Fruit fly (Drosophila melanogaster) whole organism, embryonic: ENCODE measurements around the gene teq.

Experiments
- CG11247 ChIP-seq: fragments of 200-800 bp; sonication (Bioruptor generic); IDR thresholded peaks from 2 replicates; pipeline ENCODE4 v1.3.6; 2022; ENCODE audit warnings: missing biosample characterization, missing genetic modification characterization
- CG11695 ChIP-seq: fragments of 200-800 bp; sonication (Bioruptor generic); IDR thresholded peaks from 3 replicates; pipeline ENCODE4 v1.3.6; 2022; ENCODE audit warnings: missing biosample characterization, missing genetic modification characterization
- CG1233 ChIP-seq: fragments of 200-800 bp; sonication (Bioruptor generic); optimal IDR thresholded peaks from 4 replicates; lab custom pipeline; 2018; ENCODE audit warnings: missing biosample characterization, mild to moderate bottlenecking, missing genetic modification characterization
- CG12942 ChIP-seq: fragments of 200-800 bp; sonication (Bioruptor generic); optimal IDR thresholded peaks from 3 replicates; lab custom pipeline; 2016; ENCODE audit warnings: missing biosample characterization, missing genetic modification characterization
- CG13894 ChIP-seq: fragments of 200-800 bp; sonication (Bioruptor generic); optimal IDR thresholded peaks from 3 replicates; lab custom pipeline; 2018; ENCODE audit warnings: missing biosample characterization, mild to moderate bottlenecking, missing genetic modification characterization, moderate library complexity
- CG14710 ChIP-seq: fragments of 200-800 bp; sonication (Bioruptor generic); optimal IDR thresholded peaks from 3 replicates; lab custom pipeline; 2019; ENCODE audit warnings: missing biosample characterization, mild to moderate bottlenecking, missing genetic modification characterization, moderate library complexity
- CG14965 ChIP-seq: fragments of 200-800 bp; sonication (Bioruptor generic); optimal IDR thresholded peaks from 2 replicates; lab custom pipeline; 2016; ENCODE audit warnings: missing biosample characterization, missing genetic modification characterization, borderline replicate concordance
- CG30403 ChIP-seq: fragments of 200-800 bp; sonication (Bioruptor generic); optimal IDR thresholded peaks from 3 replicates; lab custom pipeline; 2016; ENCODE audit warnings: missing biosample characterization, missing genetic modification characterization
- CG34422 ChIP-seq: fragments of 200-800 bp; sonication (Bioruptor generic); IDR thresholded peaks from 3 replicates; pipeline ENCODE4 v1.3.6; 2022; ENCODE audit warnings: missing biosample characterization, missing genetic modification characterization
- CG7928 ChIP-seq: fragments of 200-800 bp; sonication (Bioruptor generic); optimal IDR thresholded peaks from 2 replicates; lab custom pipeline; 2017; ENCODE audit warnings: missing biosample characterization, mild to moderate bottlenecking, missing genetic modification characterization
- CG9727 ChIP-seq: fragments of 200-800 bp; sonication (Bioruptor generic); optimal IDR thresholded peaks from 3 replicates; lab custom pipeline; 2017; ENCODE audit warnings: missing biosample characterization, mild to moderate bottlenecking, missing genetic modification characterization
- Hmr ChIP-seq: fragments of 200-800 bp; sonication (Bioruptor generic); optimal IDR thresholded peaks from 3 replicates; lab custom pipeline; 2017; ENCODE audit warnings: mild to moderate bottlenecking, missing biosample characterization, missing genetic modification reagents, missing genetic modification characterization
- Kr ChIP-seq: fragments of 200-800 bp; sonication (Bioruptor generic); optimal IDR thresholded peaks from 2 replicates; lab custom pipeline; 2017; ENCODE audit warnings: missing biosample characterization, mild to moderate bottlenecking, missing genetic modification characterization
- Med ChIP-seq: fragments of 200-800 bp; sonication (Bioruptor generic); peaks from one replicate; lab custom pipeline; 2016; ENCODE audit warnings: missing biosample characterization, missing genetic modification characterization, mild to moderate bottlenecking, inconsistent platforms, moderate library complexity
- PHDP ChIP-seq: fragments of 200-800 bp; sonication (Bioruptor generic); optimal IDR thresholded peaks from 3 replicates; lab custom pipeline; 2018; ENCODE audit warnings: missing biosample characterization, mild to moderate bottlenecking, missing genetic modification characterization, moderate library complexity
- Pdp1 ChIP-seq, 2 experiments: fragments of 200-800 bp; sonication (Bioruptor generic); optimal IDR thresholded peaks; 3 replicates each; lab custom pipeline; 2016; ENCODE audit warnings: missing biosample characterization in 2 of 2, missing genetic modification characterization in 2 of 2, mild to moderate bottlenecking in 1 of 2, moderate library complexity in 1 of 2
- Vsx1 ChIP-seq: fragments of 200-800 bp; sonication (Bioruptor generic); optimal IDR thresholded peaks from 2 replicates; lab custom pipeline; 2017; ENCODE audit warnings: missing biosample characterization, mild to moderate bottlenecking, missing genetic modification characterization, missing genetic modification reagents
- crol ChIP-seq: fragments of 200-800 bp; sonication (Bioruptor generic); IDR thresholded peaks from 2 replicates; pipeline ENCODE4 v1.3.6; 2022; ENCODE audit warnings: missing biosample characterization, missing genetic modification characterization
- dan ChIP-seq: fragments of 200-800 bp; sonication (Bioruptor generic); IDR thresholded peaks from 2 replicates; pipeline ENCODE4 v1.3.6; 2022; ENCODE audit warnings: missing biosample characterization, missing genetic modification characterization
- disco-r ChIP-seq: fragments of 200-800 bp; sonication (Bioruptor generic); optimal IDR thresholded peaks from 2 replicates; lab custom pipeline; 2016; ENCODE audit warnings: missing biosample characterization, missing genetic modification characterization
- exex ChIP-seq: fragments of 200-800 bp; sonication (Bioruptor generic); optimal IDR thresholded peaks from 4 replicates; lab custom pipeline; 2018; ENCODE audit warnings: missing biosample characterization, mild to moderate bottlenecking, missing genetic modification characterization, moderate library complexity
- ftz-f1 ChIP-seq: fragments of 200-800 bp; sonication (Bioruptor generic); optimal IDR thresholded peaks from 2 replicates; lab custom pipeline; 2016; ENCODE audit warnings: missing biosample characterization, missing genetic modification characterization
- gem ChIP-seq: fragments of 200-800 bp; sonication (Bioruptor generic); optimal IDR thresholded peaks from 2 replicates; lab custom pipeline; 2019; ENCODE audit warnings: missing biosample characterization, mild to moderate bottlenecking, missing genetic modification characterization, moderate library complexity
- kni ChIP-seq: fragments of 200-800 bp; sonication (Bioruptor generic); optimal IDR thresholded peaks from 3 replicates; lab custom pipeline; 2017; ENCODE audit warnings: mild to moderate bottlenecking, missing biosample characterization, missing genetic modification reagents, missing genetic modification characterization
- maf-S ChIP-seq: fragments of 200-800 bp; sonication (Bioruptor generic); optimal IDR thresholded peaks from 2 replicates; lab custom pipeline; 2016; ENCODE audit warnings: missing biosample characterization, missing genetic modification characterization
- mam ChIP-seq: fragments of 200-800 bp; sonication (Bioruptor generic); optimal IDR thresholded peaks from 3 replicates; lab custom pipeline; 2016; ENCODE audit warnings: missing biosample characterization, missing genetic modification characterization
- oc ChIP-seq: fragments of 200-800 bp; sonication (Bioruptor generic); optimal IDR thresholded peaks from 2 replicates; lab custom pipeline; 2018; ENCODE audit warnings: missing biosample characterization, mild to moderate bottlenecking, missing genetic modification characterization, moderate library complexity
- peb ChIP-seq: fragments of 200-800 bp; sonication (Bioruptor generic); IDR thresholded peaks from 2 replicates; pipeline ENCODE4 v1.3.6; 2022; ENCODE audit warnings: missing biosample characterization, missing genetic modification characterization
- ranshi ChIP-seq: fragments of 200-800 bp; sonication (Bioruptor generic); IDR thresholded peaks from 2 replicates; pipeline ENCODE4 v1.3.6; 2022; ENCODE audit warnings: missing biosample characterization, missing genetic modification characterization
- rib ChIP-seq: fragments of 200-800 bp; sonication (Bioruptor generic); IDR thresholded peaks from 2 replicates; pipeline ENCODE4 v1.3.6; 2022; ENCODE audit warnings: missing biosample characterization, missing genetic modification characterization
- sc ChIP-seq, 3 experiments: fragments of >200 bp in 2 of 3; fragments of 200-800 bp in 1 of 3; sonication (Bioruptor generic) in 1 of 3; optimal IDR thresholded peaks; 2 replicates in 2 of 3; 3 replicates in 1 of 3; lab custom pipeline; 2017; ENCODE audit warnings: mild to moderate bottlenecking in 1 of 3, missing biosample characterization in 1 of 3, missing genetic modification characterization in 1 of 3, missing genetic modification reagents in 1 of 3
- stwl ChIP-seq: fragments of 200-800 bp; sonication (Bioruptor generic); optimal IDR thresholded peaks from 3 replicates; lab custom pipeline; 2018; ENCODE audit warnings: missing biosample characterization, mild to moderate bottlenecking, missing genetic modification characterization, moderate library complexity
- zf30C ChIP-seq: fragments of 200-800 bp; sonication (Bioruptor generic); optimal IDR thresholded peaks from 3 replicates; lab custom pipeline; 2018; ENCODE audit warnings: missing biosample characterization, mild to moderate bottlenecking, missing genetic modification characterization

teq gene

dm6 chr3L:9059611-9060203 is 14.7 kb upstream of the teq start:
- peak; percentile 20 for TF ChIP-seq Med (GFP tag; lab: Kevin White, UChicago)
- TF ChIP-seq Pdp1 (GFP tag; optimal IDR thresholded peaks at IDR 0.05; lab: Kevin White, UChicago), result peak in 1 of 2 experiments; percentile 17
- peak; percentile 4 for TF ChIP-seq Hmr (GFP tag; lab: Kevin White, UChicago)
- peak; percentile 94 for TF ChIP-seq CG13894 (tag; lab: Kevin White, UChicago)
- peak; percentile 35; the same call in 1 of the 2 replicates for TF ChIP-seq rib
- TF ChIP-seq stwl (tag; lab: Kevin White, UChicago), result no peak
- TF ChIP-seq mam (GFP tag; lab: Kevin White, UChicago), result no peak
- TF ChIP-seq gem (tag; lab: Kevin White, UChicago), result peak; percentile 26

dm6 chr3L:9061449-9061848 is 13.0 kb upstream of the teq start:
- TF ChIP-seq CG12942 (GFP tag; lab: Kevin White, UChicago) (no peak), Vsx1 (GFP tag; lab: Kevin White, UChicago) (no peak), sc (optimal IDR thresholded peaks at IDR 0.05; lab: Kevin White, UChicago) (no peak), sc (GFP tag; optimal IDR thresholded peaks at IDR 0.05; lab: Kevin White, UChicago) (no peak), mam (GFP tag; lab: Kevin White, UChicago) (no peak), PHDP (tag; lab: Kevin White, UChicago) (no peak), CG1233 (GFP tag; lab: Kevin White, UChicago) (no peak), dan (GFP tag; lab: Robert Waterston, UW) (no peak), disco-r (GFP tag; lab: Kevin White, UChicago) (no peak), peb (GFP tag; lab: Robert Waterston, UW) (no peak), ftz-f1 (no peak), maf-S (GFP tag; lab: Kevin White, UChicago) (no peak), CG9727 (GFP tag; lab: Kevin White, UChicago) (no peak), oc (tag; lab: Kevin White, UChicago) (no peak), CG7928 (GFP tag; lab: Kevin White, UChicago) (no peak), crol (GFP tag; lab: Robert Waterston, UW) (no peak), CG11247 (no peak)

dm6 chr3L:9062816-9063215 is 11.6 kb upstream of the teq start:
- no peak for TF ChIP-seq kni (GFP tag; lab: Kevin White, UChicago)
- TF ChIP-seq CG34422 (GFP tag; lab: Robert Waterston, UW), result no peak
- peak; percentile 20 for TF ChIP-seq stwl (tag; lab: Kevin White, UChicago)
- TF ChIP-seq zf30C (GFP tag; lab: Kevin White, UChicago), result no peak
- TF ChIP-seq CG14710 (tag; lab: Kevin White, UChicago), result peak; percentile 97
- TF ChIP-seq CG30403, result no peak

dm6 chr3L:9063607-9064006 is 10.8 kb upstream of the teq start:
- TF ChIP-seq CG14965 (GFP tag; lab: Kevin White, UChicago) (no peak), ranshi (GFP tag; lab: Robert Waterston, UW) (0 out of 2 replicates have a peak, but pooled peaks have one; percentile 3), exex (tag; lab: Kevin White, UChicago) (peak; percentile 27), CG11695 (GFP tag; lab: Robert Waterston, UW) (no peak), Kr (GFP tag; lab: Kevin White, UChicago) (no peak)
